Fruit fly (Drosophila melanogaster): ENCODE results near the gene CG7300.

The CG7300 gene

DNA sequence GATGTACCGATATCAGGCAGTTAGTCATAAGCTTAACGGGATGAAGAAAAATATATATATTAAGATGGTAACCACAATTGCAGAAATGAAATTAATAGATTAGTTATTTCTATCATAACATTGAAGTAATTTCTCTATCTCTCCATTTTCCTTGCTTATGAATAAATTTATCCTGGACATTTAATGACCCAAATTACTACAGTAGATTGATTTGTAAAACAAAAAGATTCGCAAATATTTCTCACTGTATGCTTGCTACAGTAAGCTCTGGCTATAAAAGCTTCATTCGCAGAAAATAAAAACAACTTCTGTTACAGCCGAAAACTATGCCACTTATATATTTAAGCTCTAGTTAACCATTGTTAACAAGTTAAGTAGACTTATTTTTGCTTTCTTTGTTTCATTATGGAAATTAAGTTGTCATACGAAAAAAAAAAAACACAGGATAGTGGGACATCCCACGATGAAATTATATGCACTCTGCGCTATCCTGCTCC, 17.2 kb downstream of the CG7300 start, which contains the start of gene CG17105:
TSS of gene CG17105 (plus strand) at position 447 of the 497 bp plus-strand sequence.
- no peak for TF ChIP-seq eyg (GFP tag; optimal IDR thresholded peaks at IDR 0.05)
- TF ChIP-seq tup (GFP tag; optimal IDR thresholded peaks at IDR 0.05) = no peak
- no peak for TF ChIP-seq CG10979 (tag; optimal IDR thresholded peaks at IDR 0.05)
- TF ChIP-seq CG8765 (GFP tag; IDR thresholded peaks at IDR 0.05) = no peak
- no peak for TF ChIP-seq crc (GFP tag; optimal IDR thresholded peaks at IDR 0.05)
- TF ChIP-seq CG3995 (GFP tag; optimal IDR thresholded peaks at IDR 0.05) = no peak
- no peak for TF ChIP-seq Hsf (GFP tag; optimal IDR thresholded peaks at IDR 0.05)
- no peak for TF ChIP-seq CG5180 (GFP tag; optimal IDR thresholded peaks at IDR 0.05)
- TF ChIP-seq CG15269 (tag; optimal IDR thresholded peaks at IDR 0.05) = peak; percentile 14
- peak; percentile 57 for TF ChIP-seq Med (GFP tag)
- no peak for TF ChIP-seq Scr (GFP tag; IDR thresholded peaks at IDR 0.05; ENCODE audit: partially characterized antibody)
- TF ChIP-seq CG11696 (GFP tag; IDR thresholded peaks at IDR 0.05) = no peak
- peak; percentile 6 for TF ChIP-seq Fer3 (tag; optimal IDR thresholded peaks at IDR 0.05)
- no peak for TF ChIP-seq CG8388 (GFP tag; optimal IDR thresholded peaks at IDR 0.05)
- peak; percentile 9; the same call in 1 of the 2 replicates for TF ChIP-seq CG32532 (GFP tag; IDR thresholded peaks at IDR 0.05)
- peak; percentile 10 for TF ChIP-seq CG2678 (tag; optimal IDR thresholded peaks at IDR 0.05)
- TF ChIP-seq Hr51 (GFP tag; optimal IDR thresholded peaks at IDR 0.05) = peak in 1 of 2 experiments; percentile 56
- TF ChIP-seq CG3281 (GFP tag; optimal IDR thresholded peaks at IDR 0.05) = peak; percentile 3
- no peak for TF ChIP-seq Myb (GFP tag; optimal IDR thresholded peaks at IDR 0.05)
- TF ChIP-seq Sox102F (GFP tag; optimal IDR thresholded peaks at IDR 0.05) = peak; percentile 24
- TF ChIP-seq CG11504 (tag; optimal IDR thresholded peaks at IDR 0.05) = peak; percentile 11
- peak; percentile 26 for TF ChIP-seq unpg (GFP tag; optimal IDR thresholded peaks at IDR 0.05)
- TF ChIP-seq grau (tag; optimal IDR thresholded peaks at IDR 0.05) = peak; percentile 80
- no peak for TF ChIP-seq CG12744 (GFP tag; optimal IDR thresholded peaks at IDR 0.05)
- TF ChIP-seq CG3847 (GFP tag; IDR thresholded peaks at IDR 0.05) = no peak
- TF ChIP-seq Meics (GFP tag; optimal IDR thresholded peaks at IDR 0.05) = peak; percentile 14
- TF ChIP-seq ac (GFP tag; optimal IDR thresholded peaks at IDR 0.05) = no peak
- 0 out of 3 replicates have a peak, but pooled peaks have one; percentile 19 for TF ChIP-seq row (GFP tag; IDR thresholded peaks at IDR 0.05)
- TF ChIP-seq dmrt99B (tag; optimal IDR thresholded peaks at IDR 0.05) = peak; percentile 8
- TF ChIP-seq gem (tag; optimal IDR thresholded peaks at IDR 0.05) = peak; percentile 39
- TF ChIP-seq fd3F (GFP tag; optimal IDR thresholded peaks at IDR 0.05) = no peak
- peak; percentile 15 for TF ChIP-seq PHDP (tag; optimal IDR thresholded peaks at IDR 0.05)
- peak; percentile 15 for TF ChIP-seq CG2120 (GFP tag; optimal IDR thresholded peaks at IDR 0.05)
- no peak for TF ChIP-seq CG4854 (GFP tag; optimal IDR thresholded peaks at IDR 0.05)
- TF ChIP-seq H2.0 (GFP tag; IDR thresholded peaks at IDR 0.05) = no peak
- no peak for TF ChIP-seq Doc2 (GFP tag; IDR thresholded peaks at IDR 0.05)
- TF ChIP-seq bcd (GFP tag; optimal IDR thresholded peaks at IDR 0.05) = peak; percentile 3
- no peak for TF ChIP-seq lbe (GFP tag; optimal IDR thresholded peaks at IDR 0.05)
- TF ChIP-seq bbx (GFP tag; IDR thresholded peaks at IDR 0.05; ENCODE audit: partially characterized antibody) = no peak

- peak; percentile 38 for TF ChIP-seq CG11504 (tag; optimal IDR thresholded peaks at IDR 0.05)
- no peak for TF ChIP-seq cas (GFP tag; IDR thresholded peaks at IDR 0.05)
- TF ChIP-seq Med (GFP tag) = peak; percentile 74
- no peak for TF ChIP-seq D19B (GFP tag; optimal IDR thresholded peaks at IDR 0.05)
- TF ChIP-seq Elba2 (GFP tag; optimal IDR thresholded peaks at IDR 0.05) = no peak
- TF ChIP-seq Neu2 (GFP tag; optimal IDR thresholded peaks at IDR 0.05; ENCODE audit: borderline replicate concordance) = no peak
- TF ChIP-seq dmrt99B (tag; optimal IDR thresholded peaks at IDR 0.05) = peak; percentile 12
- TF ChIP-seq CG12104 (GFP tag; optimal IDR thresholded peaks at IDR 0.05) = no peak
- no peak for TF ChIP-seq CG12942 (GFP tag; optimal IDR thresholded peaks at IDR 0.05)
- no peak for TF ChIP-seq CG17612 (GFP tag; IDR thresholded peaks at IDR 0.05)
- no peak for TF ChIP-seq CG11398 (GFP tag; optimal IDR thresholded peaks at IDR 0.05)
- no peak for TF ChIP-seq zf30C (GFP tag; optimal IDR thresholded peaks at IDR 0.05)
- TF ChIP-seq Oaz (GFP tag; IDR thresholded peaks at IDR 0.05) = no peak
- peak; percentile 17 for TF ChIP-seq gem (tag; optimal IDR thresholded peaks at IDR 0.05)
- TF ChIP-seq sisA (GFP tag; IDR thresholded peaks at IDR 0.05) = 0 out of 2 replicates have a peak, but pooled peaks have one; percentile 10
- no peak for TF ChIP-seq prd (optimal IDR thresholded peaks at IDR 0.05)
- TF ChIP-seq prd (GFP tag; IDR thresholded peaks at IDR 0.05) = no peak
Observed at dm6 chr2L:10679568-10679967, 18.3 kb downstream of the CG7300 start.
